Fruit fly (Drosophila melanogaster) whole organism, adult: ENCODE results near the gene CG31204.

ENCODE experiments used
- CG12768 ChIP-seq: fragments of 200-800 bp; sonication (Bioruptor generic); optimal IDR thresholded peaks from 2 replicates; lab custom pipeline; 2017; ENCODE audit warnings: missing biosample characterization, missing genetic modification characterization, mild to moderate bottlenecking, moderate library complexity, missing genetic modification reagents
- Crg-1 ChIP-seq: fragments of 200-800 bp; sonication (Bioruptor generic); optimal IDR thresholded peaks from 2 replicates; lab custom pipeline; 2016; ENCODE audit warnings: missing biosample characterization, missing genetic modification characterization
- cic ChIP-seq: fragments of 200-800 bp; sonication (Bioruptor generic); optimal IDR thresholded peaks from 2 replicates; lab custom pipeline; 2017; ENCODE audit warnings: missing biosample characterization, mild to moderate bottlenecking, missing genetic modification characterization, moderate library complexity
- cnc ChIP-seq, 2 experiments: fragments of >200 bp; optimal IDR thresholded peaks; 2 replicates each; lab custom pipeline; 2017
- kay ChIP-seq: fragments of 200-800 bp; sonication (Bioruptor generic); peaks from one replicate; lab custom pipeline; 2016; ENCODE audit warnings: missing biosample characterization, missing genetic modification characterization, borderline replicate concordance
- pad ChIP-seq: fragments of 200-800 bp; sonication (Bioruptor generic); optimal IDR thresholded peaks from 3 replicates; lab custom pipeline; 2017; ENCODE audit warnings: missing biosample characterization, missing genetic modification characterization, mild to moderate bottlenecking, moderate library complexity, missing genetic modification reagents
- toe ChIP-seq: fragments of 200-800 bp; sonication (Bioruptor generic); optimal IDR thresholded peaks from 2 replicates; lab custom pipeline; 2016; ENCODE audit warnings: missing biosample characterization, missing genetic modification characterization

DNA sequence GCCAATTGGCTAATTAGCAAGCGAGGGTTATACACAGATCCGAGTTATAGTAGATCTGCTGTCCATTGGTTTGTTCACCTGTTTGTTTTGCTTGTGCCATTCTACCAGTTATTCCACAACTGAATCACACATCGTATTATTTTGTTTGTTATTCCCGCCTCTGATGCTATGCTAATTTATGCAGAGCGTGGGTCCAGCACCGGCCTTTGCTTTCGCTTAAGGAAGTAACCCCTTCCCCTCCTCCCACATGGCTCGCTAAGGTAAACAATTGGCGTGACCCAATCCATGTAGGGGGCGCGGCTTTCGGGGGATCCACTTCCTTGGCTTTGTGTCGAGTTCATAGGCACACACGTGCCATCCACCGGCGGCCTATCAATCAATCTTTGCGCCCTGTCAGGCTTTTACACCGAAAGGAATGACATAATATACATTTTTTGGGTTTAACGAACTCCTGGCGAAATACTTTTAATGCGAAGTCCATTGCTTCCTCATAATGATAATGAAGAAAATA, 7.5 kb downstream of the CG31204 start:
- TF ChIP-seq CG12768 (GFP tag; lab: Kevin White, UChicago) (no peak), Crg-1 (GFP tag; lab: Kevin White, UChicago) (no peak), kay (GFP tag; lab: Kevin White, UChicago) (no peak), cic (no peak), pad (GFP tag; lab: Kevin White, UChicago) (no peak), toe (GFP tag; lab: Kevin White, UChicago) (no peak), cnc (optimal IDR thresholded peaks at IDR 0.05; lab: Kevin White, UChicago) (no peak)
